Fruit fly (Drosophila melanogaster) whole organism, adult: ENCODE results near the gene Blos2.

ENCODE experiments used
- CG11617 ChIP-seq: fragments of 200-800 bp; sonication (Bioruptor generic); optimal IDR thresholded peaks from 2 replicates; lab custom pipeline; 2017; ENCODE audit warnings: mild to moderate bottlenecking, missing biosample characterization, missing genetic modification reagents, missing genetic modification characterization
- CG12768 ChIP-seq: fragments of 200-800 bp; sonication (Bioruptor generic); optimal IDR thresholded peaks from 2 replicates; lab custom pipeline; 2017; ENCODE audit warnings: missing biosample characterization, missing genetic modification characterization, mild to moderate bottlenecking, moderate library complexity, missing genetic modification reagents
- CG5204 ChIP-seq: fragments of 200-800 bp; sonication (Bioruptor generic); optimal IDR thresholded peaks from 2 replicates; lab custom pipeline; 2016; ENCODE audit warnings: missing biosample characterization, missing genetic modification characterization
- ovo ChIP-seq: fragments of 200-800 bp; sonication (Bioruptor generic); optimal IDR thresholded peaks from 2 replicates; lab custom pipeline; 2016; ENCODE audit warnings: missing biosample characterization, missing genetic modification characterization
- pad ChIP-seq: fragments of 200-800 bp; sonication (Bioruptor generic); optimal IDR thresholded peaks from 3 replicates; lab custom pipeline; 2017; ENCODE audit warnings: missing biosample characterization, missing genetic modification characterization, mild to moderate bottlenecking, moderate library complexity, missing genetic modification reagents
- tj ChIP-seq: fragments of 200-800 bp; sonication (Bioruptor generic); optimal IDR thresholded peaks from 3 replicates; lab custom pipeline; 2017; ENCODE audit warnings: missing biosample characterization, mild to moderate bottlenecking, missing genetic modification characterization, moderate library complexity
- toe ChIP-seq: fragments of 200-800 bp; sonication (Bioruptor generic); optimal IDR thresholded peaks from 2 replicates; lab custom pipeline; 2016; ENCODE audit warnings: missing biosample characterization, missing genetic modification characterization

DNA sequence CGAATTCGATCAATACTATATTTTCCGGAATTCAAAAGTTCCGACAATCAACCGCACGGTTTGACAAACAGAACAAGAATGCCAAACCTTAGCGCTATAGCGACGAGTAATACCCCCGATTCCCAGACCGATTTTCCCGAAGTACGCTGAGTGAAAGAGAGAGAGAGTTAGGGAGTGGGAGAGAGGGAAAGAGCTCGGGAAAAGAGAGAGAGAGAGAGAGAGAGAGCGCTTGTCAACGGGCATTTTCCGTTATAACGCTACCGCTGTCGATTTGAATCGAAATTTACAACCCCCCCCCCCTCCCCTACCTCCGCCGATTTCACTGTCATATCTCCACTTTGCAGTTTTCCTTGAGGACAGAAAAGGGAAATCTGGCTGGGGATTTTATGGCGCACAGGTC, 14.8 kb upstream of the Blos2 start:
- TF ChIP-seq toe (no peak), CG5204 (no peak), tj (GFP tag; lab: Kevin White, UChicago) (peak; percentile 45), CG12768 (GFP tag; lab: Kevin White, UChicago) (peak; percentile 9), CG11617 (GFP tag; lab: Kevin White, UChicago) (no peak), ovo (GFP tag; lab: Kevin White, UChicago) (peak; percentile 68), pad (GFP tag; lab: Kevin White, UChicago) (peak; percentile 7)
